Fruit fly (Drosophila melanogaster) whole organism, embryonic: ENCODE data around the gene CG5445.

Source experiments
- Atf6 ChIP-seq: fragments of 200-800 bp; sonication (Bioruptor generic); IDR thresholded peaks from 2 replicates; pipeline ENCODE4 v1.3.6; 2022; ENCODE audit warnings: missing biosample characterization, missing genetic modification characterization
- B-H2 ChIP-seq: fragments of 200-800 bp; sonication (Bioruptor generic); optimal IDR thresholded peaks from 2 replicates; lab custom pipeline; 2018; ENCODE audit warnings: missing biosample characterization, mild to moderate bottlenecking, missing genetic modification characterization
- Bgb ChIP-seq: fragments of 200-800 bp; sonication (Bioruptor generic); IDR thresholded peaks from 2 replicates; pipeline ENCODE4 v1.3.6; 2022; ENCODE audit warnings: missing biosample characterization, missing genetic modification characterization; ENCODE audit not compliant: partially characterized antibody
- C15 ChIP-seq: fragments of 200-800 bp; sonication (Bioruptor generic); IDR thresholded peaks from 3 replicates; pipeline ENCODE4 v1.3.6; 2022; ENCODE audit warnings: missing biosample characterization, missing genetic modification characterization
- CG12659 ChIP-seq: fragments of 200-800 bp; sonication (Bioruptor generic); optimal IDR thresholded peaks from 3 replicates; lab custom pipeline; 2017; ENCODE audit warnings: mild to moderate bottlenecking, missing biosample characterization, missing genetic modification reagents, missing genetic modification characterization
- CG17186 ChIP-seq: fragments of 200-800 bp; sonication (Bioruptor generic); optimal IDR thresholded peaks from 3 replicates; lab custom pipeline; 2017; ENCODE audit warnings: missing biosample characterization, missing genetic modification reagents, missing genetic modification characterization
- CG18599 ChIP-seq: fragments of 200-800 bp; sonication (Bioruptor generic); optimal IDR thresholded peaks from 3 replicates; lab custom pipeline; 2017; ENCODE audit warnings: missing biosample characterization, missing genetic modification characterization, mild to moderate bottlenecking, moderate library complexity, missing genetic modification reagents
- CG31224 ChIP-seq: fragments of 200-800 bp; sonication (Bioruptor generic); IDR thresholded peaks from 2 replicates; pipeline ENCODE4 v1.3.6; 2022; ENCODE audit warnings: missing biosample characterization, missing genetic modification characterization
- CG34376 ChIP-seq: fragments of 200-800 bp; sonication (Bioruptor generic); optimal IDR thresholded peaks from 2 replicates; lab custom pipeline; 2018; ENCODE audit warnings: missing biosample characterization, mild to moderate bottlenecking, missing genetic modification characterization
- CG6683 ChIP-seq: fragments of 200-800 bp; sonication (Bioruptor generic); optimal IDR thresholded peaks from 2 replicates; lab custom pipeline; 2017; ENCODE audit warnings: missing biosample characterization, mild to moderate bottlenecking, missing genetic modification characterization, missing genetic modification reagents
- CG6791 ChIP-seq: fragments of 200-800 bp; sonication (Bioruptor generic); IDR thresholded peaks from 3 replicates; pipeline ENCODE4 v1.3.6; 2022; ENCODE audit warnings: missing biosample characterization, missing genetic modification characterization; ENCODE audit not compliant: partially characterized antibody
- CG8290 ChIP-seq, 3 experiments: fragments of 200-800 bp; sonication (Bioruptor generic); optimal IDR thresholded peaks; 2 replicates each; lab custom pipeline; 2016 to 2019; ENCODE audit warnings: missing biosample characterization in 3 of 3, missing genetic modification characterization in 3 of 3, mild to moderate bottlenecking in 2 of 3, moderate library complexity in 1 of 3
- Camta ChIP-seq: fragments of 200-800 bp; sonication (Bioruptor generic); optimal IDR thresholded peaks from 2 replicates; lab custom pipeline; 2016; ENCODE audit warnings: missing biosample characterization, missing genetic modification characterization
- Drgx ChIP-seq: fragments of 200-800 bp; sonication (Bioruptor generic); IDR thresholded peaks from 2 replicates; pipeline ENCODE4 v1.3.6; 2022; ENCODE audit warnings: missing biosample characterization, missing genetic modification characterization
- E2f2 ChIP-seq: fragments of 200-800 bp; sonication (Bioruptor generic); IDR thresholded peaks from 2 replicates; pipeline ENCODE4 v1.3.6; 2022; ENCODE audit warnings: missing biosample characterization, missing genetic modification characterization
- GATAe ChIP-seq: fragments of 200-800 bp; sonication (Bioruptor generic); conservative IDR thresholded peaks from 2 replicates; pipeline ENCODE4 v1.3.6; 2022; ENCODE audit warnings: missing biosample characterization, missing genetic modification characterization
- Gsc ChIP-seq: fragments of 200-800 bp; sonication (Bioruptor generic); IDR thresholded peaks from 2 replicates; pipeline ENCODE4 v1.3.6; 2022; ENCODE audit warnings: missing biosample characterization, missing genetic modification characterization
- Hand ChIP-seq: fragments of 200-800 bp; sonication (Bioruptor generic); optimal IDR thresholded peaks from 2 replicates; lab custom pipeline; 2017; ENCODE audit warnings: mild to moderate bottlenecking, missing biosample characterization, missing genetic modification reagents, missing genetic modification characterization
- Hmr ChIP-seq: fragments of 200-800 bp; sonication (Bioruptor generic); optimal IDR thresholded peaks from 3 replicates; lab custom pipeline; 2017; ENCODE audit warnings: mild to moderate bottlenecking, missing biosample characterization, missing genetic modification reagents, missing genetic modification characterization
- Kr ChIP-seq: fragments of 200-800 bp; sonication (Bioruptor generic); optimal IDR thresholded peaks from 2 replicates; lab custom pipeline; 2017; ENCODE audit warnings: missing biosample characterization, mild to moderate bottlenecking, missing genetic modification characterization
- Mad ChIP-seq: fragments of 200-800 bp; sonication (Bioruptor generic); optimal IDR thresholded peaks from 2 replicates; lab custom pipeline; 2016; ENCODE audit warnings: missing biosample characterization, missing genetic modification characterization
- NC2α ChIP-seq: fragments of 200-800 bp; sonication (Bioruptor generic); optimal IDR thresholded peaks from 2 replicates; lab custom pipeline; 2016; ENCODE audit warnings: missing biosample characterization, missing genetic modification characterization
- Oaz ChIP-seq: fragments of 200-800 bp; sonication (Bioruptor generic); IDR thresholded peaks from 2 replicates; pipeline ENCODE4 v1.3.6; 2022; ENCODE audit warnings: missing biosample characterization, missing genetic modification characterization
- Pdp1 ChIP-seq, 2 experiments: fragments of 200-800 bp; sonication (Bioruptor generic); optimal IDR thresholded peaks; 3 replicates each; lab custom pipeline; 2016; ENCODE audit warnings: missing biosample characterization in 2 of 2, missing genetic modification characterization in 2 of 2, mild to moderate bottlenecking in 1 of 2, moderate library complexity in 1 of 2
- Poxn ChIP-seq: fragments of 200-800 bp; sonication (Bioruptor generic); IDR thresholded peaks from 2 replicates; pipeline ENCODE4 v1.3.6; 2022; ENCODE audit warnings: missing biosample characterization, missing genetic modification characterization
- Trl ChIP-seq, 3 experiments: fragments of >200 bp in 2 of 3; fragments of 200-800 bp in 1 of 3; sonication (Bioruptor generic) in 1 of 3; optimal IDR thresholded peaks; 2 replicates in 1 of 3; 3 replicates in 2 of 3; lab custom pipeline; 2016 to 2017; ENCODE audit warnings: missing biosample characterization in 1 of 3, missing genetic modification characterization in 1 of 3
- Xbp1 ChIP-seq: fragments of 200-800 bp; sonication (Bioruptor generic); optimal IDR thresholded peaks from 3 replicates; lab custom pipeline; 2016; ENCODE audit warnings: missing biosample characterization, mild to moderate bottlenecking, missing genetic modification characterization
- br ChIP-seq: fragments of >200 bp; optimal IDR thresholded peaks from 2 replicates; lab custom pipeline; 2017
- chinmo ChIP-seq: fragments of 200-800 bp; sonication (Bioruptor generic); IDR thresholded peaks from 4 replicates; pipeline ENCODE4 v1.3.6; 2022; ENCODE audit warnings: missing biosample characterization, missing genetic modification characterization; ENCODE audit not compliant: partially characterized antibody
- crol ChIP-seq: fragments of 200-800 bp; sonication (Bioruptor generic); IDR thresholded peaks from 2 replicates; pipeline ENCODE4 v1.3.6; 2022; ENCODE audit warnings: missing biosample characterization, missing genetic modification characterization
- cwo ChIP-seq: fragments of 200-800 bp; sonication (Bioruptor generic); optimal IDR thresholded peaks from 3 replicates; lab custom pipeline; 2017; ENCODE audit warnings: missing biosample characterization, missing genetic modification characterization, mild to moderate bottlenecking, moderate library complexity, missing genetic modification reagents
- exex ChIP-seq: fragments of 200-800 bp; sonication (Bioruptor generic); optimal IDR thresholded peaks from 4 replicates; lab custom pipeline; 2018; ENCODE audit warnings: missing biosample characterization, mild to moderate bottlenecking, missing genetic modification characterization, moderate library complexity
- grau ChIP-seq: fragments of 200-800 bp; optimal IDR thresholded peaks from 3 replicates; lab custom pipeline; 2019; ENCODE audit warnings: missing biosample characterization, mild to moderate bottlenecking, missing genetic modification characterization, moderate library complexity
- ham ChIP-seq: fragments of 200-800 bp; sonication (Bioruptor generic); IDR thresholded peaks from 2 replicates; pipeline ENCODE4 v1.3.6; 2022; ENCODE audit warnings: missing biosample characterization, missing genetic modification characterization
- her ChIP-seq: fragments of 200-800 bp; sonication (Bioruptor generic); optimal IDR thresholded peaks from 2 replicates; lab custom pipeline; 2016; ENCODE audit warnings: missing biosample characterization, missing genetic modification characterization
- lab ChIP-seq: fragments of 200-800 bp; sonication (Bioruptor generic); optimal IDR thresholded peaks from 3 replicates; lab custom pipeline; 2017; ENCODE audit warnings: missing biosample characterization, missing genetic modification characterization, mild to moderate bottlenecking, moderate library complexity, missing genetic modification reagents
- lov ChIP-seq, 2 experiments: fragments of 200-800 bp in 1 of 2; fragments of >200 bp in 1 of 2; sonication (Bioruptor generic) in 1 of 2; IDR thresholded peaks in 1 of 2; optimal IDR thresholded peaks in 1 of 2; 2 replicates in 1 of 2; 3 replicates in 1 of 2; pipeline versions ENCODE4 v1.3.6 to Lab custom; 2017 to 2022; ENCODE audit warnings: missing biosample characterization in 1 of 2, missing genetic modification characterization in 1 of 2
- mirr ChIP-seq: fragments of 200-800 bp; sonication (Bioruptor generic); optimal IDR thresholded peaks from 3 replicates; lab custom pipeline; 2018; ENCODE audit warnings: missing biosample characterization, mild to moderate bottlenecking, missing genetic modification characterization
- nom ChIP-seq: fragments of 200-800 bp; sonication (Bioruptor generic); optimal IDR thresholded peaks from 2 replicates; lab custom pipeline; 2017; ENCODE audit warnings: missing biosample characterization, missing genetic modification characterization, mild to moderate bottlenecking, moderate library complexity, missing genetic modification reagents
- rib ChIP-seq: fragments of 200-800 bp; sonication (Bioruptor generic); IDR thresholded peaks from 2 replicates; pipeline ENCODE4 v1.3.6; 2022; ENCODE audit warnings: missing biosample characterization, missing genetic modification characterization
- row ChIP-seq: fragments of 200-800 bp; sonication (Bioruptor generic); IDR thresholded peaks from 3 replicates; pipeline ENCODE4 v1.3.6; 2022; ENCODE audit warnings: missing biosample characterization, missing genetic modification characterization
- sd ChIP-seq: fragments of 200-800 bp; sonication (Bioruptor generic); optimal IDR thresholded peaks from 3 replicates; lab custom pipeline; 2018; ENCODE audit warnings: missing biosample characterization, mild to moderate bottlenecking, missing genetic modification characterization, moderate library complexity
- slbo ChIP-seq: fragments of 200-800 bp; sonication (Bioruptor generic); IDR thresholded peaks from 2 replicates; pipeline ENCODE4 v1.3.6; 2022; ENCODE audit warnings: missing biosample characterization, missing genetic modification characterization
- ssp ChIP-seq: fragments of 200-800 bp; sonication (Bioruptor generic); IDR thresholded peaks from 2 replicates; pipeline ENCODE4 v1.3.6; 2022; ENCODE audit warnings: missing biosample characterization, missing genetic modification characterization
- sug ChIP-seq: fragments of 200-800 bp; optimal IDR thresholded peaks from 2 replicates; lab custom pipeline; 2019; ENCODE audit warnings: missing biosample characterization, mild to moderate bottlenecking, missing genetic modification characterization, moderate library complexity
- twi ChIP-seq: fragments of 200-800 bp; optimal IDR thresholded peaks from 2 replicates; lab custom pipeline; 2019; ENCODE audit warnings: missing biosample characterization, mild to moderate bottlenecking, missing genetic modification characterization, moderate library complexity
- vfl ChIP-seq: fragments of 200-800 bp; sonication (Bioruptor generic); optimal IDR thresholded peaks from 2 replicates; lab custom pipeline; 2016; ENCODE audit warnings: missing biosample characterization, missing genetic modification characterization

The CG5445 gene

dm6 chrX:17290154-17290959, 8.1 kb downstream of the CG5445 start:
- TF ChIP-seq CG6791, result no peak
- TF ChIP-seq Mad (GFP tag; lab: Kevin White, UChicago), result no peak
- TF ChIP-seq Hmr (GFP tag; lab: Kevin White, UChicago), result no peak
- no peak for TF ChIP-seq C15 (GFP tag; lab: Robert Waterston, UW)
- peak; percentile 68 for TF ChIP-seq sd (tag; lab: Kevin White, UChicago)
- TF ChIP-seq br, result no peak
- no peak for TF ChIP-seq Poxn (GFP tag; lab: Robert Waterston, UW)
- peak; percentile 61 for TF ChIP-seq grau
- TF ChIP-seq CG12659, result no peak
- peak; percentile 91 for TF ChIP-seq exex (tag; lab: Kevin White, UChicago)
- peak; percentile 1 for TF ChIP-seq CG18599 (GFP tag; lab: Kevin White, UChicago)
- TF ChIP-seq Hand (GFP tag; lab: Kevin White, UChicago), result no peak
- TF ChIP-seq GATAe, result peak; percentile 35; the same call in 1 of the 2 replicates
- no peak for TF ChIP-seq slbo (GFP tag; lab: Robert Waterston, UW)
- peak; percentile 40 for TF ChIP-seq B-H2 (GFP tag; lab: Kevin White, UChicago)
- TF ChIP-seq vfl (GFP tag; lab: Kevin White, UChicago), result no peak
- TF ChIP-seq sug (tag; lab: Kevin White, UChicago), result peak; percentile 92
- peak; percentile 59 for TF ChIP-seq cwo
- TF ChIP-seq CG34376, result peak; percentile 66
- no peak for TF ChIP-seq CG31224
- TF ChIP-seq CG17186 (GFP tag; lab: Kevin White, UChicago), result no peak
- no peak for TF ChIP-seq CG8290 (GFP tag; optimal IDR thresholded peaks at IDR 0.05; lab: Kevin White, UChicago)
- peak in 1 of 2 experiments; percentile 11 for TF ChIP-seq CG8290 (tag; optimal IDR thresholded peaks at IDR 0.05; lab: Kevin White, UChicago)
- TF ChIP-seq crol (GFP tag; lab: Robert Waterston, UW), result 0 out of 2 replicates have a peak, but pooled peaks have one; percentile 37
- TF ChIP-seq Bgb, result no peak
- no peak for TF ChIP-seq E2f2 (GFP tag; lab: Robert Waterston, UW)
- TF ChIP-seq lov (optimal IDR thresholded peaks at IDR 0.05; lab: Kevin White, UChicago), result no peak
- TF ChIP-seq lov (GFP tag; IDR thresholded peaks at IDR 0.05; lab: Robert Waterston, UW), result no peak
- TF ChIP-seq Trl (optimal IDR thresholded peaks at IDR 0.05; lab: Kevin White, UChicago), result no peak
- no peak for TF ChIP-seq Trl (GFP tag; optimal IDR thresholded peaks at IDR 0.05; lab: Kevin White, UChicago)
- no peak for TF ChIP-seq ham (GFP tag; lab: Robert Waterston, UW)
- TF ChIP-seq Kr (GFP tag; lab: Kevin White, UChicago), result no peak
- no peak for TF ChIP-seq her (GFP tag; lab: Kevin White, UChicago)
- peak; percentile 38 for TF ChIP-seq lab (GFP tag; lab: Kevin White, UChicago)
- TF ChIP-seq Gsc (GFP tag; lab: Robert Waterston, UW), result no peak
- no peak for TF ChIP-seq Xbp1
- TF ChIP-seq Oaz (GFP tag; lab: Robert Waterston, UW), result no peak
- no peak for TF ChIP-seq NC2α (GFP tag; lab: Kevin White, UChicago)
- TF ChIP-seq CG6683, result no peak
- TF ChIP-seq Pdp1 (GFP tag; optimal IDR thresholded peaks at IDR 0.05; lab: Kevin White, UChicago), result peak in 1 of 2 experiments; percentile 19
- no peak for TF ChIP-seq Drgx (GFP tag; lab: Robert Waterston, UW)
- peak; percentile 90 for TF ChIP-seq mirr (GFP tag; lab: Kevin White, UChicago)
- no peak for TF ChIP-seq ssp (GFP tag; lab: Robert Waterston, UW)
- TF ChIP-seq Camta (GFP tag; lab: Kevin White, UChicago), result no peak
- peak; percentile 18; the same call in 1 of the 3 replicates for TF ChIP-seq row (GFP tag; lab: Robert Waterston, UW)
- peak; percentile 11; the same call in 1 of the 2 replicates for TF ChIP-seq rib (GFP tag; lab: Robert Waterston, UW)
- TF ChIP-seq twi (tag; lab: Kevin White, UChicago), result no peak
- TF ChIP-seq Atf6 (GFP tag; lab: Robert Waterston, UW), result 0 out of 2 replicates have a peak, but pooled peaks have one; percentile 31
- TF ChIP-seq chinmo (GFP tag; lab: Robert Waterston, UW), result no peak
- TF ChIP-seq nom, result no peak
